Worm (Caenorhabditis elegans): Measurements from ENCODE around the gene Y24D9B.1.

- TF ChIP-seq snpc-4 (tag; optimal IDR thresholded peaks at IDR 0.05) = no peak
- TF ChIP-seq ces-1 (GFP tag; optimal IDR thresholded peaks at IDR 0.05) = no peak
- no peak for TF ChIP-seq unc-39 (tag; optimal IDR thresholded peaks at IDR 0.05)
- TF ChIP-seq mls-2 (tag; optimal IDR thresholded peaks at IDR 0.05) = no peak
Measured at ce11 chrIV:4284989-4285388, 32.2 kb upstream of the Y24D9B.1 start.

Measured in whole organism, mixed stage, embryonic.